Fruit fly (Drosophila melanogaster): ENCODE measurements around the gene Ack.

Gene Ack

DNA sequence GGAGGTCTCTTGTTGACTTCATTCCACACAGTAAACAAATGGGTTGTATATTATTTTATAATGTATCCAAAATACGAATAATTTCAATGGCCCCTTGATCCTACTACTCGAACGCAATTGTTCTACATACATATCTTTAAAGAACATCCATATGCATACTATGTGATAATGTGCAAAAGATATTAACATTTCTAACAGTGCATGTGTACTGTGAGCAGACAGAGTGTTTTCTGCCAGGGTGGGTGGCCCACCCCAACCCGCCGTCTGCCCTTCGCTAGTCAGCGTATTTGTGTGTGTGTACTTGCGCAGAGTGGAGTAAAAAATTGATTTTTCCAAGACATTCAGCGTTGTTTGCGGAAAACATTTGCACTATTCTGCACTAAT lies 37.0 kb upstream of the Ack start (continued):
- no peak for TF ChIP-seq CrebB (tag; optimal IDR thresholded peaks at IDR 0.05)
- TF ChIP-seq CG4424 (GFP tag; optimal IDR thresholded peaks at IDR 0.05) = peak; percentile 22
- no peak for TF ChIP-seq fd102C (GFP tag; optimal IDR thresholded peaks at IDR 0.05)
- TF ChIP-seq CG5953 (GFP tag; IDR thresholded peaks at IDR 0.05) = peak; percentile 72; the same call in 1 of the 2 replicates
- no peak for TF ChIP-seq Meics (GFP tag; optimal IDR thresholded peaks at IDR 0.05)
- TF ChIP-seq CG13123 (GFP tag; optimal IDR thresholded peaks at IDR 0.05) = peak; percentile 32
- no peak for TF ChIP-seq sd (tag; optimal IDR thresholded peaks at IDR 0.05)
- peak; percentile 5 for TF ChIP-seq CG2120 (GFP tag; optimal IDR thresholded peaks at IDR 0.05)
- peak; percentile 58; the same call in 1 of the 2 replicates for TF ChIP-seq dati (GFP tag; IDR thresholded peaks at IDR 0.05)
- no peak for TF ChIP-seq grn (GFP tag; optimal IDR thresholded peaks at IDR 0.05)
- no peak for TF ChIP-seq CG11560 (tag; IDR thresholded peaks at IDR 0.05)
- TF ChIP-seq bowl (GFP tag; IDR thresholded peaks at IDR 0.05) = peak; percentile 29; the same call in 1 of the 2 replicates
- TF ChIP-seq Hr39 (optimal IDR thresholded peaks at IDR 0.05) = no peak
- TF ChIP-seq vvl (GFP tag; IDR thresholded peaks at IDR 0.05) = peak; percentile 82
- no peak for TF ChIP-seq CG10209 (GFP tag; optimal IDR thresholded peaks at IDR 0.05)
- no peak for TF ChIP-seq mam (GFP tag; optimal IDR thresholded peaks at IDR 0.05)
- TF ChIP-seq Deaf1 (tag; optimal IDR thresholded peaks at IDR 0.05) = no peak
- no peak for TF ChIP-seq nerfin-1 (tag; optimal IDR thresholded peaks at IDR 0.05)
- TF ChIP-seq Side (GFP tag; optimal IDR thresholded peaks at IDR 0.05) = peak; percentile 45
- no peak for TF ChIP-seq lov (optimal IDR thresholded peaks at IDR 0.05)
- no peak for TF ChIP-seq lov (GFP tag; IDR thresholded peaks at IDR 0.05)
- TF ChIP-seq Hr51 (GFP tag; optimal IDR thresholded peaks at IDR 0.05) = peak in 1 of 2 experiments; percentile 56
- TF ChIP-seq bcd (GFP tag; optimal IDR thresholded peaks at IDR 0.05) = peak; percentile 39
- TF ChIP-seq h (optimal IDR thresholded peaks at IDR 0.05) = no peak
- TF ChIP-seq CG17385 (GFP tag; optimal IDR thresholded peaks at IDR 0.05) = peak; percentile 5
- TF ChIP-seq tap (tag; optimal IDR thresholded peaks at IDR 0.05) = peak; percentile 57
- no peak for TF ChIP-seq Dfd (GFP tag; optimal IDR thresholded peaks at IDR 0.05)
- TF ChIP-seq CG31441 (GFP tag; IDR thresholded peaks at IDR 0.05) = peak; percentile 38; the same call in 1 of the 2 replicates
- TF ChIP-seq ranshi (GFP tag; IDR thresholded peaks at IDR 0.05) = peak; percentile 83
- no peak for TF ChIP-seq her (GFP tag; optimal IDR thresholded peaks at IDR 0.05)
- TF ChIP-seq Doc2 (GFP tag; IDR thresholded peaks at IDR 0.05) = no peak; the same call in 1 of the 2 replicates
- no peak for TF ChIP-seq fd64A (GFP tag; optimal IDR thresholded peaks at IDR 0.05)
- TF ChIP-seq CG6254 (GFP tag; optimal IDR thresholded peaks at IDR 0.05) = no peak
- TF ChIP-seq Sin3A (optimal IDR thresholded peaks at IDR 0.05) = no peak
- no peak for TF ChIP-seq Dll (GFP tag; IDR thresholded peaks at IDR 0.05; ENCODE audit: partially characterized antibody)
- no peak for TF ChIP-seq CTCF (GFP tag; optimal IDR thresholded peaks at IDR 0.05)
- peak; percentile 38; the same call in 1 of the 2 replicates for TF ChIP-seq klu (GFP tag; IDR thresholded peaks at IDR 0.05)
- no peak for TF ChIP-seq sc (optimal IDR thresholded peaks at IDR 0.05)
- no peak for TF ChIP-seq sc (GFP tag; optimal IDR thresholded peaks at IDR 0.05)
- no peak for TF ChIP-seq sqz (GFP tag; optimal IDR thresholded peaks at IDR 0.05)
- TF ChIP-seq CG1529 (GFP tag; optimal IDR thresholded peaks at IDR 0.05) = no peak
- peak; percentile 26 for TF ChIP-seq Dek (tag; optimal IDR thresholded peaks at IDR 0.05)
- TF ChIP-seq seq (GFP tag; IDR thresholded peaks at IDR 0.05) = peak; percentile 57
- TF ChIP-seq ap (GFP tag; IDR thresholded peaks at IDR 0.05) = peak; percentile 76
- no peak for TF ChIP-seq CG4854 (GFP tag; optimal IDR thresholded peaks at IDR 0.05)
- no peak for TF ChIP-seq Kr (GFP tag; optimal IDR thresholded peaks at IDR 0.05)
- peak; percentile 62 for TF ChIP-seq caup (GFP tag; optimal IDR thresholded peaks at IDR 0.05; ENCODE audit: severe bottlenecking)
- TF ChIP-seq CG7987 (GFP tag; optimal IDR thresholded peaks at IDR 0.05) = peak; percentile 14
- TF ChIP-seq Max (GFP tag; optimal IDR thresholded peaks at IDR 0.05) = no peak
- no peak for TF ChIP-seq CG15073 (GFP tag; optimal IDR thresholded peaks at IDR 0.05)
- no peak for TF ChIP-seq MESR4 (GFP tag; optimal IDR thresholded peaks at IDR 0.05)
- no peak for TF ChIP-seq Sox100B (GFP tag; optimal IDR thresholded peaks at IDR 0.05)
- TF ChIP-seq ind (GFP tag; optimal IDR thresholded peaks at IDR 0.05) = peak; percentile 68
- TF ChIP-seq Nf-YC (tag; optimal IDR thresholded peaks at IDR 0.05) = no peak

Measured in whole organism, embryonic.